Fruit fly (Drosophila melanogaster): Measurements from ENCODE around the gene IntS10.

- TF ChIP-seq psq (optimal IDR thresholded peaks at IDR 0.05) = no peak
- no peak for TF ChIP-seq Myc (optimal IDR thresholded peaks at IDR 0.05)
- no peak for TF ChIP-seq ttk (optimal IDR thresholded peaks at IDR 0.05)
- no peak for TF ChIP-seq Sin3A (optimal IDR thresholded peaks at IDR 0.05)
Measured at dm6 chr3L:3848687-3849270, 42.3 kb downstream of the IntS10 start.

Data from Kc167 (cell line).